Fruit fly (Drosophila melanogaster) whole organism, wandering third instar larva: Measurements from ENCODE around the gene CG42585.
"Not testable (repeated sequence)": the region's sequence is repeated elsewhere in the genome, so short reads cannot be mapped to it uniquely, and the experiment has no call there.

Experiments used
- Abd-B ChIP-seq: fragments of >200 bp; optimal IDR thresholded peaks from 2 replicates; lab custom pipeline; 2017; ENCODE audit warnings: missing biosample characterization, missing genetic modification characterization
- CG32264 ChIP-seq: fragments of 200-800 bp; sonication (Bioruptor generic); optimal IDR thresholded peaks from 2 replicates; lab custom pipeline; 2016; ENCODE audit warnings: missing biosample characterization, missing genetic modification characterization
- CG9705 ChIP-seq: fragments of 200-800 bp; sonication (Bioruptor generic); optimal IDR thresholded peaks from 2 replicates; lab custom pipeline; 2018; ENCODE audit warnings: missing biosample characterization, mild to moderate bottlenecking, missing genetic modification characterization
- CrebA ChIP-seq: fragments of 200-800 bp; sonication (Bioruptor generic); optimal IDR thresholded peaks from 2 replicates; lab custom pipeline; 2016; ENCODE audit warnings: missing biosample characterization, mild to moderate bottlenecking, missing genetic modification characterization, borderline replicate concordance
- Dfd ChIP-seq: fragments of >200 bp; optimal IDR thresholded peaks from 2 replicates; lab custom pipeline; 2017; ENCODE audit warnings: missing biosample characterization, missing genetic modification characterization
- Dif ChIP-seq: fragments of 200-275, 200-300 bp; sonication (Bioruptor generic); optimal IDR thresholded peaks from 2 replicates; lab custom pipeline; 2018; ENCODE audit warnings: missing biosample characterization, missing genetic modification characterization; ENCODE audit not compliant: partially characterized antibody
- GATAd ChIP-seq: sonication (Bioruptor generic); optimal IDR thresholded peaks from 2 replicates; lab custom pipeline; 2016; ENCODE audit warnings: missing biosample characterization, missing genetic modification characterization
- HLH106 ChIP-seq: fragments of 200-800 bp; optimal IDR thresholded peaks from 3 replicates; lab custom pipeline; 2019; ENCODE audit warnings: missing biosample characterization, mild to moderate bottlenecking, missing genetic modification characterization, moderate library complexity
- Hnf4 ChIP-seq: fragments of 200-800 bp; sonication (Bioruptor generic); optimal IDR thresholded peaks from 2 replicates; lab custom pipeline; 2016; ENCODE audit warnings: missing biosample characterization, mild to moderate bottlenecking, missing genetic modification characterization
- Hr78 ChIP-seq: fragments of >200 bp; optimal IDR thresholded peaks from 2 replicates; lab custom pipeline; 2017; ENCODE audit warnings: missing biosample characterization, missing genetic modification characterization
- Hr83 ChIP-seq: fragments of 200-300 bp; sonication (Bioruptor generic); optimal IDR thresholded peaks from 2 replicates; lab custom pipeline; 2016; ENCODE audit warnings: missing biosample characterization, mild to moderate bottlenecking, missing genetic modification characterization, moderate library complexity; ENCODE audit not compliant: poor library complexity, severe bottlenecking
- Jra ChIP-seq: sonication (Bioruptor generic); optimal IDR thresholded peaks from 2 replicates; lab custom pipeline; 2016; ENCODE audit warnings: missing biosample characterization, missing genetic modification characterization
- Mio ChIP-seq: sonication (Bioruptor generic); optimal IDR thresholded peaks from 2 replicates; lab custom pipeline; 2016; ENCODE audit warnings: missing biosample characterization, missing genetic modification characterization
- Myc ChIP-seq: fragments of >200 bp; optimal IDR thresholded peaks from 2 replicates; lab custom pipeline; 2017
- N ChIP-seq: fragments of >200 bp; optimal IDR thresholded peaks from 2 replicates; lab custom pipeline; 2018; ENCODE audit warnings: missing biosample characterization, missing external identifiers, missing genetic modification characterization
- OdsH ChIP-seq: fragments of 200-800 bp; sonication (Bioruptor generic); optimal IDR thresholded peaks from 2 replicates; lab custom pipeline; 2016; ENCODE audit warnings: missing biosample characterization, mild to moderate bottlenecking, missing genetic modification characterization
- Rel ChIP-seq, 2 experiments: fragments of 200-800 bp; sonication (Bioruptor generic) in 1 of 2; optimal IDR thresholded peaks; 2 replicates in 1 of 2; 3 replicates in 1 of 2; lab custom pipeline; 2016 to 2019; ENCODE audit warnings: mild to moderate bottlenecking in 2 of 2, missing biosample characterization in 2 of 2, missing genetic modification characterization in 2 of 2, moderate library complexity in 1 of 2
- Sp1 ChIP-seq: fragments of 200-800 bp; sonication (Bioruptor generic); optimal IDR thresholded peaks from 3 replicates; lab custom pipeline; 2019; ENCODE audit warnings: missing biosample characterization, mild to moderate bottlenecking, missing genetic modification characterization, moderate library complexity
- Vsx2 ChIP-seq: fragments of 200-300, 225-300 bp; sonication (Bioruptor generic); optimal IDR thresholded peaks from 2 replicates; lab custom pipeline; 2018; ENCODE audit warnings: missing biosample characterization, missing genetic modification characterization; ENCODE audit not compliant: partially characterized antibody
- br ChIP-seq: fragments of 200-800 bp; sonication (Bioruptor generic); optimal IDR thresholded peaks from 2 replicates; lab custom pipeline; 2016; ENCODE audit warnings: missing biosample characterization, missing genetic modification characterization
- brk ChIP-seq: fragments of 200-800 bp; sonication (Bioruptor generic); optimal IDR thresholded peaks from 2 replicates; lab custom pipeline; 2016; ENCODE audit warnings: missing biosample characterization, mild to moderate bottlenecking, missing genetic modification characterization
- dl ChIP-seq, 2 experiments: fragments of 175-275, 200-275 bp in 1 of 2; fragments of 200-275 bp in 1 of 2; sonication (Bioruptor generic); optimal IDR thresholded peaks; lab custom pipeline; 2018; ENCODE audit warnings: mild to moderate bottlenecking in 2 of 2, missing biosample characterization in 2 of 2, missing genetic modification characterization in 2 of 2, moderate library complexity in 2 of 2; ENCODE audit not compliant: partially characterized antibody in 2 of 2, insufficient read depth in 1 of 2
- dmrt93B ChIP-seq: fragments of 200-800 bp; sonication (Bioruptor generic); optimal IDR thresholded peaks from 2 replicates; lab custom pipeline; 2018; ENCODE audit warnings: missing biosample characterization, mild to moderate bottlenecking, missing genetic modification characterization
- dsf ChIP-seq: sonication (Bioruptor generic); optimal IDR thresholded peaks from 2 replicates; lab custom pipeline; 2016; ENCODE audit warnings: missing biosample characterization, missing genetic modification characterization, borderline replicate concordance
- ey ChIP-seq: fragments of 200-800 bp; sonication (Bioruptor generic); optimal IDR thresholded peaks from 2 replicates; lab custom pipeline; 2016; ENCODE audit warnings: missing biosample characterization, missing genetic modification characterization
- foxo ChIP-seq, 2 experiments: fragments of 200-800 bp; sonication (Bioruptor generic); optimal IDR thresholded peaks; 2 replicates in 1 of 2; 3 replicates in 1 of 2; lab custom pipeline; 2016 to 2017; ENCODE audit warnings: missing biosample characterization in 2 of 2, missing genetic modification characterization in 2 of 2
- fru ChIP-seq: fragments of 200-800 bp; sonication (Bioruptor generic); optimal IDR thresholded peaks from 3 replicates; lab custom pipeline; 2016; ENCODE audit warnings: missing biosample characterization, mild to moderate bottlenecking, missing genetic modification characterization
- h ChIP-seq: fragments of 200-800 bp; sonication (Bioruptor generic); optimal IDR thresholded peaks from 3 replicates; lab custom pipeline; 2016; ENCODE audit warnings: missing biosample characterization, mild to moderate bottlenecking, missing genetic modification characterization
- jim ChIP-seq: fragments of 175-275, 200-325 bp; sonication (Bioruptor generic); optimal IDR thresholded peaks from 2 replicates; lab custom pipeline; 2016; ENCODE audit warnings: missing biosample characterization, mild to moderate bottlenecking, missing genetic modification characterization
- lola ChIP-seq: fragments of >200 bp; optimal IDR thresholded peaks from 2 replicates; lab custom pipeline; 2017; ENCODE audit warnings: missing biosample characterization, missing genetic modification characterization
- pan ChIP-seq: fragments of >200 bp; optimal IDR thresholded peaks from 2 replicates; lab custom pipeline; 2017
- psq ChIP-seq: fragments of 200-800 bp; sonication (Bioruptor generic); optimal IDR thresholded peaks from 3 replicates; lab custom pipeline; 2017; ENCODE audit warnings: missing biosample characterization, mild to moderate bottlenecking, missing genetic modification characterization, moderate library complexity
- rgr ChIP-seq: fragments of 200-800 bp; sonication (Bioruptor generic); optimal IDR thresholded peaks from 3 replicates; lab custom pipeline; 2016; ENCODE audit warnings: missing biosample characterization, mild to moderate bottlenecking, missing genetic modification characterization
- sage ChIP-seq: fragments of 200-800 bp; sonication (Bioruptor generic); optimal IDR thresholded peaks from 2 replicates; lab custom pipeline; 2016; ENCODE audit warnings: missing biosample characterization, mild to moderate bottlenecking, missing genetic modification characterization
- sv ChIP-seq: fragments of 200-800 bp; sonication (Bioruptor generic); optimal IDR thresholded peaks from 3 replicates; lab custom pipeline; 2016; ENCODE audit warnings: missing biosample characterization, missing genetic modification characterization
- tai ChIP-seq: sonication (Bioruptor generic); optimal IDR thresholded peaks from 2 replicates; lab custom pipeline; 2016; ENCODE audit warnings: missing biosample characterization, missing genetic modification characterization
- usp ChIP-seq: fragments of >200 bp; optimal IDR thresholded peaks from 2 replicates; lab custom pipeline; 2017; ENCODE audit warnings: missing biosample characterization, missing genetic modification characterization
- woc ChIP-seq: sonication (Bioruptor generic); optimal IDR thresholded peaks from 2 replicates; lab custom pipeline; 2016; ENCODE audit warnings: missing biosample characterization, mild to moderate bottlenecking, missing genetic modification characterization

CG42585 gene

DNA sequence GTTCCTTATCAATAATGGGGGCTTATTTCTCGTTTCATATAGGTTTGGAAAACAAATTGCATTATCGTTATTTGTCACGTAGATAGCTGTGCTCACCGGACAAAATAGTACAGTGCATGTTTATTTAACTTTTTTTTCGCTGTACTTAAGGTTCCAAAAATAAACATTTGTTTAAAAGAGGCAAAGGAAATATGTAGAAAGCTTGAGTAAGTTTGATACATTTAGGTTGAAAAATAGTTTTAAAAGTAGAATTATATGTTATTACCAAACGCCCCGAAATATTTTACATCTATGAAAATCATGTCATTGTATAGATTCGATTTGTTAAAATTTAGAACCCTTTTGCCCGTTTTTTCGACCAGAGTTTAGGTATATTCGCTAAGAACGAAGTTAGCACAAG, at the start of gene CG42585:
CG42585 (plus strand) TSS at position 301 of the 400 bp plus-strand sequence.
- TF ChIP-seq CG32264; Vsx2 (GFP tag; lab: Kevin White, UChicago); jim (GFP tag; lab: Kevin White, UChicago): not testable (repeated sequence)

DNA sequence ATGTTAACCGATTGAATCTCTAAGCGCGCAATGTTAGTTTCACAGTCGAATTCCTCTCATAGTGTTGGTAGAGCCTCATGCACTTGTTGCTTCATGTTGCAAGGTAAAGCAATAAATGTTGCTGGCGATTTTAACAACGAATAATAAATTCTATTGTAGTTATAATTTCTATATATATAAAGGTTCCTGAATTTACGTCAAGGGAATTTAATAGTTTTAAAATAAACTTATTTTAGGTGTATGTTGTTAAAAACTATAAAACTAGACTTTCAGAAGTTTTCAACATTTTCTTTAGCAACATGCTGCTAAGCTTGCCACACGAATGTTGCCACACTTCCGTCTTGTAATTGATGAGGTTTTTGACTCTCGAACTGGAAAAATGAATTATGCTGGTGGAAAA, 49.4 kb upstream of the CG42585 start:
- TF ChIP-seq pan (lab: Kevin White, UChicago) (no peak), ey (GFP tag; lab: Kevin White, UChicago) (no peak), N (GFP tag; lab: Kevin White, UChicago) (no peak), Abd-B (GFP tag; lab: Kevin White, UChicago) (no peak), brk (GFP tag; lab: Kevin White, UChicago) (peak; percentile 4), sage (GFP tag; lab: Kevin White, UChicago) (no peak)

DNA sequence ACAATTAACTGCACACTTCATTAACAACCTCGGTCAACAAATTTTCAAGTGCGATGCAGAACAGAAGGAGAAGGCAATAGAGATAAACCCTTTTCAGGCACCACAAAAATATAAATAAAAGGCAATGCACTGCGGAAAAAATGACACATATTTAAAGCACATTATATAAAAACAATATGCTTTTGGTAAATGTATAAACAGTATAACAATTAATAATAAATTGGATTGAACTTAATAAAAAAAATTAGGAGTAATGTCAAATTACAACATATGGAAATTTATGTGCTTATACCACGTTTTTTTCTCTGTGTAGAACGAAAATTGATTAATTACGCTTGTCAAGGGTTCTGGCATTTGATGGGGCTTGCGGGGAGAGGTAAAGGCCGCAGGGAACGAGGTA, 48.9 kb upstream of the CG42585 start:
- TF ChIP-seq psq (GFP tag; lab: Kevin White, UChicago) (peak; percentile 61), sv (GFP tag; lab: Kevin White, UChicago) (no peak), Hr78 (GFP tag; lab: Kevin White, UChicago) (no peak), CG9705 (GFP tag; lab: Kevin White, UChicago) (no peak), dl (GFP tag; optimal IDR thresholded peaks at IDR 0.05; lab: Kevin White, UChicago; ENCODE audit: insufficient read depth in 1 of 2, partially characterized antibody in 2 of 2) (no peak), Mio (GFP tag; lab: Kevin White, UChicago) (no peak), Jra (GFP tag; lab: Kevin White, UChicago) (no peak), Myc (lab: Kevin White, UChicago) (no peak), HLH106 (tag; lab: Kevin White, UChicago) (peak; percentile 25), br (GFP tag; lab: Kevin White, UChicago) (no peak), sage (GFP tag; lab: Kevin White, UChicago) (no peak), N (GFP tag; lab: Kevin White, UChicago) (no peak), brk (GFP tag; lab: Kevin White, UChicago) (no peak), GATAd (GFP tag; lab: Kevin White, UChicago) (no peak), ey (GFP tag; lab: Kevin White, UChicago) (peak; percentile 47), dmrt93B (no peak), foxo (GFP tag; optimal IDR thresholded peaks at IDR 0.05; lab: Kevin White, UChicago) (peak in 1 of 2 experiments; percentile 70), tai (GFP tag; lab: Kevin White, UChicago) (no peak), CG32264 (no peak), lola (GFP tag; lab: Kevin White, UChicago) (no peak), Hnf4 (GFP tag; lab: Kevin White, UChicago) (peak; percentile 15), fru (GFP tag; lab: Kevin White, UChicago) (peak; percentile 69), jim (GFP tag; lab: Kevin White, UChicago) (no peak), OdsH (peak; percentile 43), Dfd (GFP tag; lab: Kevin White, UChicago) (no peak), Vsx2 (GFP tag; lab: Kevin White, UChicago) (no peak), rgr (GFP tag; lab: Kevin White, UChicago) (peak; percentile 37), Rel (GFP tag; optimal IDR thresholded peaks at IDR 0.05; lab: Kevin White, UChicago) (no peak), Rel (tag; optimal IDR thresholded peaks at IDR 0.05; lab: Kevin White, UChicago) (no peak), Abd-B (GFP tag; lab: Kevin White, UChicago) (no peak), dsf (no peak), woc (GFP tag; lab: Kevin White, UChicago) (no peak), CrebA (no peak), usp (GFP tag; lab: Kevin White, UChicago) (no peak), h (GFP tag; lab: Kevin White, UChicago) (peak; percentile 53), pan (lab: Kevin White, UChicago) (no peak), Hr83 (GFP tag; lab: Kevin White, UChicago) (no peak), Sp1 (GFP tag; lab: Kevin White, UChicago) (peak; percentile 33), Dif (GFP tag; lab: Kevin White, UChicago) (no peak)
